Worm (Caenorhabditis elegans) whole organism, L2 larva: ENCODE results near the gene F38A5.6.

Experiments
- C34F6.9 ChIP-seq: fragments of 150-350 bp; optimal IDR thresholded peaks from 2 replicates; lab custom pipeline; 2014; ENCODE audit warnings: missing biosample characterization, missing genetic modification characterization
- F13H6.1 ChIP-seq: sonication (generic microtip); optimal IDR thresholded peaks from 2 replicates; lab custom pipeline; 2016; ENCODE audit warnings: missing genetic modification characterization, missing compliant biosample characterization
- R02D3.7 ChIP-seq: fragments of 150-350 bp; optimal IDR thresholded peaks from 2 replicates; lab custom pipeline; 2014; ENCODE audit warnings: missing biosample characterization, missing genetic modification characterization
- Y55F3AM.14 ChIP-seq: fragments of 200-800 bp; sonication (Bioruptor generic); optimal IDR thresholded peaks from 2 replicates; lab custom pipeline; 2018; ENCODE audit warnings: mild to moderate bottlenecking, missing genetic modification characterization, missing compliant biosample characterization
- ZK546.5 ChIP-seq: sonication (generic microtip); optimal IDR thresholded peaks from 2 replicates; lab custom pipeline; 2017; ENCODE audit warnings: missing biosample characterization, missing genetic modification characterization
- alr-1 ChIP-seq: fragments of 150-350 bp; optimal IDR thresholded peaks from 2 replicates; lab custom pipeline; 2014; ENCODE audit warnings: missing biosample characterization, missing genetic modification characterization
- aly-2 ChIP-seq: fragments of 150-350 bp; optimal IDR thresholded peaks from 2 replicates; lab custom pipeline; 2014; ENCODE audit warnings: missing biosample characterization, missing genetic modification characterization
- ama-1 ChIP-seq: fragments of 150-350 bp; optimal IDR thresholded peaks from 2 replicates; lab custom pipeline; 2018; ENCODE audit warnings: inconsistent platforms
- blmp-1 ChIP-seq: sonication (generic microtip); optimal IDR thresholded peaks from 2 replicates; lab custom pipeline; 2017; ENCODE audit warnings: missing genetic modification characterization, mild to moderate bottlenecking, missing compliant biosample characterization, antibody characterized with exemption, moderate library complexity; ENCODE audit not compliant: insufficient read depth
- ceh-16 ChIP-seq: fragments of 150-350 bp; optimal IDR thresholded peaks from 2 replicates; lab custom pipeline; 2014; ENCODE audit warnings: missing biosample characterization, missing genetic modification characterization
- ceh-82 ChIP-seq: fragments of 150-350 bp; optimal IDR thresholded peaks from 2 replicates; lab custom pipeline; 2014; ENCODE audit warnings: missing biosample characterization, missing genetic modification characterization
- crh-2 ChIP-seq: sonication (generic microtip); optimal IDR thresholded peaks from 2 replicates; lab custom pipeline; 2017; ENCODE audit warnings: missing biosample characterization, missing genetic modification characterization
- dmd-4 ChIP-seq: sonication (generic microtip); optimal IDR thresholded peaks from 2 replicates; lab custom pipeline; 2017; ENCODE audit warnings: missing biosample characterization, missing genetic modification characterization
- egl-27 ChIP-seq: sonication (generic microtip); optimal IDR thresholded peaks from 3 replicates; lab custom pipeline; 2017; ENCODE audit warnings: missing biosample characterization, missing genetic modification reagents, missing genetic modification characterization
- elt-1 ChIP-seq: fragments of 150-350 bp; optimal IDR thresholded peaks from 2 replicates; lab custom pipeline; 2014; ENCODE audit warnings: missing biosample characterization, missing genetic modification characterization
- elt-3 ChIP-seq: sonication (generic microtip); optimal IDR thresholded peaks from 2 replicates; lab custom pipeline; 2017; ENCODE audit warnings: missing biosample characterization, missing genetic modification characterization
- fos-1 ChIP-seq: fragments of 150-350 bp; optimal IDR thresholded peaks from 2 replicates; lab custom pipeline; 2014; ENCODE audit warnings: missing biosample characterization, missing genetic modification characterization
- gmeb-1 ChIP-seq: fragments of 150-350 bp; optimal IDR thresholded peaks from 2 replicates; lab custom pipeline; 2014; ENCODE audit warnings: missing biosample characterization, missing genetic modification characterization
- lin-11 ChIP-seq: fragments of 150-350 bp; sonication (generic microtip); optimal IDR thresholded peaks from 2 replicates; lab custom pipeline; 2014; ENCODE audit warnings: missing biosample characterization, missing genetic modification characterization, inconsistent platforms, mixed read lengths
- lin-13 ChIP-seq: fragments of 150-350 bp; optimal IDR thresholded peaks from 2 replicates; lab custom pipeline; 2014; ENCODE audit warnings: missing biosample characterization, missing genetic modification reagents, missing genetic modification characterization
- lin-39 ChIP-seq: fragments of 150-350 bp; optimal IDR thresholded peaks from 2 replicates; lab custom pipeline; 2014; ENCODE audit warnings: missing biosample characterization, missing genetic modification reagents, missing genetic modification characterization
- lsy-2 ChIP-seq, 2 experiments: fragments of 150-350 bp in 1 of 2; sonication (generic microtip) in 1 of 2; optimal IDR thresholded peaks; 2 replicates each; lab custom pipeline; 2014 to 2017; ENCODE audit warnings: missing biosample characterization in 2 of 2, missing genetic modification characterization in 2 of 2
- mab-5 ChIP-seq: fragments of 150-350 bp; optimal IDR thresholded peaks from 2 replicates; lab custom pipeline; 2014; ENCODE audit warnings: missing biosample characterization, missing genetic modification characterization
- mbf-1 ChIP-seq: sonication (generic microtip); optimal IDR thresholded peaks from 2 replicates; lab custom pipeline; 2017; ENCODE audit warnings: missing biosample characterization, missing genetic modification characterization
- mdl-1 ChIP-seq, 2 experiments: fragments of 150-350 bp in 1 of 2; sonication (generic microtip) in 1 of 2; optimal IDR thresholded peaks; 2 replicates each; lab custom pipeline; 2017; ENCODE audit warnings: missing biosample characterization in 2 of 2, missing genetic modification characterization in 2 of 2
- nhr-10 ChIP-seq: sonication (generic microtip); optimal IDR thresholded peaks from 2 replicates; lab custom pipeline; 2017; ENCODE audit warnings: missing biosample characterization, missing genetic modification characterization
- nhr-11 ChIP-seq: fragments of 150-350 bp; optimal IDR thresholded peaks from 2 replicates; lab custom pipeline; 2014; ENCODE audit warnings: missing biosample characterization, missing genetic modification characterization
- nhr-12 ChIP-seq: fragments of 150-350 bp; optimal IDR thresholded peaks from 2 replicates; lab custom pipeline; 2014; ENCODE audit warnings: missing biosample characterization, missing genetic modification characterization
- nhr-129 ChIP-seq: fragments of 150-350 bp; optimal IDR thresholded peaks from 2 replicates; lab custom pipeline; 2014; ENCODE audit warnings: missing biosample characterization, missing genetic modification characterization
- nhr-21 ChIP-seq: fragments of 150-350 bp; optimal IDR thresholded peaks from 2 replicates; lab custom pipeline; 2014; ENCODE audit warnings: missing biosample characterization, missing genetic modification characterization
- nhr-23 ChIP-seq: fragments of 150-350 bp; optimal IDR thresholded peaks from 2 replicates; lab custom pipeline; 2014; ENCODE audit warnings: missing biosample characterization, missing genetic modification reagents, missing genetic modification characterization
- nhr-237 ChIP-seq: fragments of 150-350 bp; optimal IDR thresholded peaks from 2 replicates; lab custom pipeline; 2014; ENCODE audit warnings: missing biosample characterization, missing genetic modification characterization
- nhr-25 ChIP-seq: fragments of 150-350 bp; sonication (generic microtip); optimal IDR thresholded peaks from 3 replicates; lab custom pipeline; 2014; ENCODE audit warnings: missing biosample characterization, missing genetic modification characterization
- nhr-6 ChIP-seq: fragments of 150-350 bp; optimal IDR thresholded peaks from 2 replicates; lab custom pipeline; 2014; ENCODE audit warnings: missing biosample characterization, missing genetic modification characterization
- nhr-77 ChIP-seq: fragments of 150-350 bp; optimal IDR thresholded peaks from 2 replicates; lab custom pipeline; 2014; ENCODE audit warnings: missing biosample characterization, missing genetic modification characterization
- peb-1 ChIP-seq: fragments of 150-350 bp; optimal IDR thresholded peaks from 2 replicates; lab custom pipeline; 2014; ENCODE audit warnings: missing biosample characterization, missing genetic modification characterization
- sem-4 ChIP-seq: fragments of 150-350 bp; optimal IDR thresholded peaks from 2 replicates; lab custom pipeline; 2014; ENCODE audit warnings: missing biosample characterization, missing genetic modification reagents, missing genetic modification characterization
- skn-1 ChIP-seq: sonication (generic microtip); optimal IDR thresholded peaks from 2 replicates; lab custom pipeline; 2017; ENCODE audit warnings: missing biosample characterization, missing genetic modification characterization
- sma-3 ChIP-seq: sonication (generic microtip); optimal IDR thresholded peaks from 2 replicates; lab custom pipeline; 2016; ENCODE audit warnings: missing genetic modification reagents, missing genetic modification characterization, missing compliant biosample characterization
- sma-9 ChIP-seq, 2 experiments: fragments of 150-350 bp in 1 of 2; sonication (generic microtip) in 1 of 2; optimal IDR thresholded peaks; 2 replicates each; lab custom pipeline; 2014 to 2016; ENCODE audit warnings: missing genetic modification characterization in 2 of 2, mild to moderate bottlenecking in 1 of 2, missing biosample characterization in 1 of 2, missing compliant biosample characterization in 1 of 2, missing genetic modification reagents in 1 of 2, moderate library complexity in 1 of 2
- snpc-4 ChIP-seq: fragments of 150-350 bp; optimal IDR thresholded peaks from 2 replicates; lab custom pipeline; 2014; ENCODE audit warnings: missing biosample characterization, missing genetic modification characterization
- unc-39 ChIP-seq: fragments of 150-350 bp; optimal IDR thresholded peaks from 2 replicates; lab custom pipeline; 2014; ENCODE audit warnings: missing biosample characterization, missing genetic modification characterization
- unc-55 ChIP-seq: fragments of 150-350 bp; sonication (generic microtip); optimal IDR thresholded peaks from 3 replicates; lab custom pipeline; 2014; ENCODE audit warnings: missing biosample characterization, missing genetic modification reagents, missing genetic modification characterization
- unc-62 ChIP-seq: fragments of 150-350 bp; optimal IDR thresholded peaks from 2 replicates; lab custom pipeline; 2014; ENCODE audit warnings: missing biosample characterization, missing genetic modification reagents, missing genetic modification characterization
- zag-1 ChIP-seq: fragments of 150-350 bp; optimal IDR thresholded peaks from 2 replicates; lab custom pipeline; 2014; ENCODE audit warnings: missing biosample characterization, missing genetic modification characterization
- ztf-1 ChIP-seq: fragments of 200-800 bp; sonication (Bioruptor generic); conservative IDR thresholded peaks from 2 replicates; pipeline ENCODE4 v1.3.6; 2022; ENCODE audit warnings: missing genetic modification characterization, missing compliant biosample characterization
- ztf-11 ChIP-seq: sonication (generic microtip); optimal IDR thresholded peaks from 2 replicates; lab custom pipeline; 2017; ENCODE audit warnings: missing biosample characterization, missing genetic modification characterization
- ztf-4 ChIP-seq: fragments of 150-350 bp; optimal IDR thresholded peaks from 2 replicates; lab custom pipeline; 2014; ENCODE audit warnings: missing biosample characterization, missing genetic modification characterization

Gene F38A5.6

ce11 chrIV:6556624-6557368 is 40.4 kb downstream of the F38A5.6 start, which contains the start of gene try-3:
try-3 (plus strand) TSS chrIV:6557155.
- peak; percentile 34 for TF ChIP-seq ztf-4
- peak; percentile 56 for TF ChIP-seq lin-11 (tag; lab: Kevin White, UChicago)
- TF ChIP-seq nhr-11 (tag; lab: Kevin White, UChicago): no peak
- TF ChIP-seq nhr-129 (tag; lab: Kevin White, UChicago): peak; percentile 73
- peak; percentile 69 for TF ChIP-seq unc-55
- TF ChIP-seq aly-2 (tag; lab: Kevin White, UChicago): no peak
- no peak for TF ChIP-seq peb-1 (tag; lab: Kevin White, UChicago)
- peak; percentile 64 for TF ChIP-seq sma-3 (GFP tag; lab: Kevin White, UChicago)
- no peak for TF ChIP-seq nhr-237
- TF ChIP-seq sma-9 (GFP tag; optimal IDR thresholded peaks at IDR 0.05; lab: Kevin White, UChicago): peak; percentile 70
- no peak for TF ChIP-seq sma-9 (tag; optimal IDR thresholded peaks at IDR 0.05; lab: Kevin White, UChicago)
- no peak for TF ChIP-seq ztf-11 (tag; lab: Kevin White, UChicago)
- TF ChIP-seq nhr-77 (tag; lab: Kevin White, UChicago): no peak
- TF ChIP-seq egl-27 (tag; lab: Kevin White, UChicago): peak; percentile 21
- TF ChIP-seq crh-2: peak; percentile 78
- peak; percentile 44 to 70 for TF ChIP-seq lsy-2 (tag; optimal IDR thresholded peaks at IDR 0.05; lab: Kevin White, UChicago)
- peak; percentile 12 for TF ChIP-seq blmp-1 (tag; lab: Kevin White, UChicago)
- TF ChIP-seq lin-39 (tag; lab: Kevin White, UChicago): no peak
- TF ChIP-seq unc-39 (tag; lab: Kevin White, UChicago): no peak
- no peak for TF ChIP-seq snpc-4 (tag; lab: Kevin White, UChicago)
- no peak for TF ChIP-seq nhr-23
- no peak for TF ChIP-seq skn-1 (tag; lab: Kevin White, UChicago)
- TF ChIP-seq dmd-4: no peak
- TF ChIP-seq mab-5 (tag; lab: Kevin White, UChicago): no peak
- TF ChIP-seq nhr-21 (tag; lab: Kevin White, UChicago): peak; percentile 15
- TF ChIP-seq R02D3.7 (tag; lab: Kevin White, UChicago): no peak
- peak; percentile 61 for TF ChIP-seq F13H6.1 (tag; lab: Kevin White, UChicago)
- TF ChIP-seq elt-1 (tag; lab: Kevin White, UChicago): no peak
- no peak for TF ChIP-seq unc-62 (GFP tag; lab: Kevin White, UChicago)
- peak; percentile 24 for TF ChIP-seq Y55F3AM.14
- TF ChIP-seq elt-3: no peak
- TF ChIP-seq ztf-1 (GFP tag; lab: Robert Waterston, UW): no peak
- no peak for TF ChIP-seq nhr-6 (tag; lab: Kevin White, UChicago)
- no peak for TF ChIP-seq ceh-82 (tag; lab: Kevin White, UChicago)
- no peak for TF ChIP-seq ama-1 (lab: Kevin White, UChicago)
- TF ChIP-seq mdl-1 (tag; optimal IDR thresholded peaks at IDR 0.05; lab: Kevin White, UChicago): peak in 1 of 2 experiments; percentile 60
- TF ChIP-seq zag-1 (tag; lab: Kevin White, UChicago): peak; percentile 26
- TF ChIP-seq gmeb-1 (tag; lab: Kevin White, UChicago): peak; percentile 56
- no peak for TF ChIP-seq sem-4 (tag; lab: Kevin White, UChicago)
- TF ChIP-seq nhr-25 (tag; lab: Kevin White, UChicago): peak; percentile 19
- TF ChIP-seq mbf-1 (tag; lab: Kevin White, UChicago): no peak
- no peak for TF ChIP-seq nhr-10 (tag; lab: Kevin White, UChicago)
- TF ChIP-seq nhr-12 (tag; lab: Kevin White, UChicago): no peak
- TF ChIP-seq lin-13 (GFP tag; lab: Kevin White, UChicago): peak; percentile 72
- no peak for TF ChIP-seq ZK546.5 (tag; lab: Kevin White, UChicago)
- TF ChIP-seq alr-1 (tag; lab: Kevin White, UChicago): no peak
- TF ChIP-seq C34F6.9 (tag; lab: Kevin White, UChicago): peak; percentile 77
- no peak for TF ChIP-seq ceh-16 (tag; lab: Kevin White, UChicago)
- TF ChIP-seq fos-1 (tag; lab: Kevin White, UChicago): peak; percentile 33
- TF ChIP-seq, all 48 proteins: peak for 20
